Worm (Caenorhabditis elegans) whole organism, L3 larva: ENCODE data around the gene C15C7.6.

Experiments used
- elt-3 ChIP-seq, 3 experiments: fragments of 150-350 bp in 1 of 3; sonication (generic microtip) in 2 of 3; optimal IDR thresholded peaks; 2 replicates in 2 of 3; 4 replicates in 1 of 3; lab custom pipeline; 2014 to 2017; ENCODE audit warnings: missing biosample characterization in 3 of 3, missing genetic modification characterization in 3 of 3
- nfya-1 ChIP-seq: sonication (generic microtip); optimal IDR thresholded peaks from 2 replicates; lab custom pipeline; 2017; ENCODE audit warnings: missing genetic modification characterization, mild to moderate bottlenecking, missing compliant biosample characterization, antibody characterized with exemption, moderate library complexity; ENCODE audit not compliant: insufficient read depth
- ztf-11 ChIP-seq: fragments of 150-350 bp; optimal IDR thresholded peaks from 2 replicates; lab custom pipeline; 2014; ENCODE audit warnings: missing biosample characterization, missing genetic modification characterization

DNA sequence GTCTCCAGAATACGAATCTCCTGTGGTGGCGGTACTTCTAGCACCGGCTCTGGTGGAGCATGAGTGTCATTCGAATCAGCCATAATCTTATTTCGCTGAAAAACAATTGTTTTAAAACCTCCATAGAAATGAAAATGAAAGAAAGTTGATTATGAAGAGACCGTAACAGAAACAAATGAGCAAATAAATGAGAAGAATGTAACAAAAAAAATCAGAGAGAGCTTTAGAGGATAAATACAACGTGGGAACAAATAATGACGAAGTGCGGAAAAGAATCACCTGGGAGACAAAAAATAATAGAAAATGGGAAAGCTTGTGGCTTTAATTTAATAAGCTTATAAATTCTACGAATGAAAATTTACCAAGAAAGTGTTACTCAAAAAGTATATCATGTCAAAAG, 43.4 kb downstream of the C15C7.6 start, which contains the start of gene spc-1:
- no peak for TF ChIP-seq ztf-11 (tag; lab: Kevin White, UChicago)
- TF ChIP-seq elt-3 (tag; optimal IDR thresholded peaks at IDR 0.05; lab: Kevin White, UChicago) = no peak
- no peak for TF ChIP-seq nfya-1 (tag; lab: Kevin White, UChicago)
